Fruit fly (Drosophila melanogaster) whole organism, prepupa: ENCODE measurements around the gene CG2129.

Source experiments
- CG6276 ChIP-seq: fragments of 200-800 bp; sonication (Bioruptor generic); optimal IDR thresholded peaks from 2 replicates; lab custom pipeline; 2017; ENCODE audit warnings: missing biosample characterization, mild to moderate bottlenecking, missing genetic modification characterization
- salr ChIP-seq, 2 experiments: fragments of 200-800 bp; sonication (Bioruptor generic); optimal IDR thresholded peaks; 3 replicates each; lab custom pipeline; 2016 to 2018; ENCODE audit warnings: missing biosample characterization in 2 of 2, missing genetic modification characterization in 2 of 2, mild to moderate bottlenecking in 1 of 2

DNA sequence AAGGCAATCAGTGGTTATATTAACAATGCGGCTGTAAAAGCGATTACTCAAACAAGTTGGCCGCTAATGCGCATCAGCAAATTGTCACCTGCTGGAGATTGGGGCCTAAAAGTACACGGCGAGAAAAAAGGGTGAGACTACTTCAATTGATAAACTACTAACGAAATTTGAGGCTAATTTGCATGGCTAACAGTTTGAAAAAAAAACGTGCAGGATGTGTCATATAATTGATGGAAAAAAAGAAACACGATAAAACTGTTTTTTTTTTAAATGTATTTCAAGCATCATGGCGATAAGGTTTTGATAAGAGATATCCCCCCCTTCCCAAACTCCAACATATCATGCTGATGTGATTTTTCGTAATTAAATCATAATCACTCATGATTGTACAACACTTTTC, 32.9 kb upstream of the CG2129 start:
- no peak for TF ChIP-seq CG6276
- no peak for TF ChIP-seq salr (GFP tag; optimal IDR thresholded peaks at IDR 0.05; lab: Kevin White, UChicago)
